Worm (Caenorhabditis elegans) whole organism, L2 larva: Measurements from ENCODE around the gene W09D6.1.

Experiments
- C34F6.9 ChIP-seq: fragments of 150-350 bp; optimal IDR thresholded peaks from 2 replicates; lab custom pipeline; 2014; ENCODE audit warnings: missing biosample characterization, missing genetic modification characterization
- F13H6.1 ChIP-seq: sonication (generic microtip); optimal IDR thresholded peaks from 2 replicates; lab custom pipeline; 2016; ENCODE audit warnings: missing genetic modification characterization, missing compliant biosample characterization
- R02D3.7 ChIP-seq: fragments of 150-350 bp; optimal IDR thresholded peaks from 2 replicates; lab custom pipeline; 2014; ENCODE audit warnings: missing biosample characterization, missing genetic modification characterization
- Y55F3AM.14 ChIP-seq: fragments of 200-800 bp; sonication (Bioruptor generic); optimal IDR thresholded peaks from 2 replicates; lab custom pipeline; 2018; ENCODE audit warnings: mild to moderate bottlenecking, missing genetic modification characterization, missing compliant biosample characterization
- ZK546.5 ChIP-seq: sonication (generic microtip); optimal IDR thresholded peaks from 2 replicates; lab custom pipeline; 2017; ENCODE audit warnings: missing biosample characterization, missing genetic modification characterization
- aly-2 ChIP-seq: fragments of 150-350 bp; optimal IDR thresholded peaks from 2 replicates; lab custom pipeline; 2014; ENCODE audit warnings: missing biosample characterization, missing genetic modification characterization
- ama-1 ChIP-seq: fragments of 150-350 bp; optimal IDR thresholded peaks from 2 replicates; lab custom pipeline; 2018; ENCODE audit warnings: inconsistent platforms
- blmp-1 ChIP-seq: sonication (generic microtip); optimal IDR thresholded peaks from 2 replicates; lab custom pipeline; 2017; ENCODE audit warnings: missing genetic modification characterization, mild to moderate bottlenecking, missing compliant biosample characterization, antibody characterized with exemption, moderate library complexity; ENCODE audit not compliant: insufficient read depth
- crh-2 ChIP-seq: sonication (generic microtip); optimal IDR thresholded peaks from 2 replicates; lab custom pipeline; 2017; ENCODE audit warnings: missing biosample characterization, missing genetic modification characterization
- dmd-4 ChIP-seq: sonication (generic microtip); optimal IDR thresholded peaks from 2 replicates; lab custom pipeline; 2017; ENCODE audit warnings: missing biosample characterization, missing genetic modification characterization
- egl-27 ChIP-seq: sonication (generic microtip); optimal IDR thresholded peaks from 3 replicates; lab custom pipeline; 2017; ENCODE audit warnings: missing biosample characterization, missing genetic modification reagents, missing genetic modification characterization
- elt-1 ChIP-seq: fragments of 150-350 bp; optimal IDR thresholded peaks from 2 replicates; lab custom pipeline; 2014; ENCODE audit warnings: missing biosample characterization, missing genetic modification characterization
- elt-3 ChIP-seq: sonication (generic microtip); optimal IDR thresholded peaks from 2 replicates; lab custom pipeline; 2017; ENCODE audit warnings: missing biosample characterization, missing genetic modification characterization
- fos-1 ChIP-seq: fragments of 150-350 bp; optimal IDR thresholded peaks from 2 replicates; lab custom pipeline; 2014; ENCODE audit warnings: missing biosample characterization, missing genetic modification characterization
- gmeb-1 ChIP-seq: fragments of 150-350 bp; optimal IDR thresholded peaks from 2 replicates; lab custom pipeline; 2014; ENCODE audit warnings: missing biosample characterization, missing genetic modification characterization
- lin-11 ChIP-seq: fragments of 150-350 bp; sonication (generic microtip); optimal IDR thresholded peaks from 2 replicates; lab custom pipeline; 2014; ENCODE audit warnings: missing biosample characterization, missing genetic modification characterization, inconsistent platforms, mixed read lengths
- lin-13 ChIP-seq: fragments of 150-350 bp; optimal IDR thresholded peaks from 2 replicates; lab custom pipeline; 2014; ENCODE audit warnings: missing biosample characterization, missing genetic modification reagents, missing genetic modification characterization
- lsy-2 ChIP-seq, 2 experiments: fragments of 150-350 bp in 1 of 2; sonication (generic microtip) in 1 of 2; optimal IDR thresholded peaks; 2 replicates each; lab custom pipeline; 2014 to 2017; ENCODE audit warnings: missing biosample characterization in 2 of 2, missing genetic modification characterization in 2 of 2
- mab-5 ChIP-seq: fragments of 150-350 bp; optimal IDR thresholded peaks from 2 replicates; lab custom pipeline; 2014; ENCODE audit warnings: missing biosample characterization, missing genetic modification characterization
- mbf-1 ChIP-seq: sonication (generic microtip); optimal IDR thresholded peaks from 2 replicates; lab custom pipeline; 2017; ENCODE audit warnings: missing biosample characterization, missing genetic modification characterization
- mdl-1 ChIP-seq, 2 experiments: fragments of 150-350 bp in 1 of 2; sonication (generic microtip) in 1 of 2; optimal IDR thresholded peaks; 2 replicates each; lab custom pipeline; 2017; ENCODE audit warnings: missing biosample characterization in 2 of 2, missing genetic modification characterization in 2 of 2
- nhr-10 ChIP-seq: sonication (generic microtip); optimal IDR thresholded peaks from 2 replicates; lab custom pipeline; 2017; ENCODE audit warnings: missing biosample characterization, missing genetic modification characterization
- nhr-12 ChIP-seq: fragments of 150-350 bp; optimal IDR thresholded peaks from 2 replicates; lab custom pipeline; 2014; ENCODE audit warnings: missing biosample characterization, missing genetic modification characterization
- nhr-129 ChIP-seq: fragments of 150-350 bp; optimal IDR thresholded peaks from 2 replicates; lab custom pipeline; 2014; ENCODE audit warnings: missing biosample characterization, missing genetic modification characterization
- nhr-21 ChIP-seq: fragments of 150-350 bp; optimal IDR thresholded peaks from 2 replicates; lab custom pipeline; 2014; ENCODE audit warnings: missing biosample characterization, missing genetic modification characterization
- nhr-23 ChIP-seq: fragments of 150-350 bp; optimal IDR thresholded peaks from 2 replicates; lab custom pipeline; 2014; ENCODE audit warnings: missing biosample characterization, missing genetic modification reagents, missing genetic modification characterization
- nhr-237 ChIP-seq: fragments of 150-350 bp; optimal IDR thresholded peaks from 2 replicates; lab custom pipeline; 2014; ENCODE audit warnings: missing biosample characterization, missing genetic modification characterization
- nhr-25 ChIP-seq: fragments of 150-350 bp; sonication (generic microtip); optimal IDR thresholded peaks from 3 replicates; lab custom pipeline; 2014; ENCODE audit warnings: missing biosample characterization, missing genetic modification characterization
- nhr-6 ChIP-seq: fragments of 150-350 bp; optimal IDR thresholded peaks from 2 replicates; lab custom pipeline; 2014; ENCODE audit warnings: missing biosample characterization, missing genetic modification characterization
- nhr-77 ChIP-seq: fragments of 150-350 bp; optimal IDR thresholded peaks from 2 replicates; lab custom pipeline; 2014; ENCODE audit warnings: missing biosample characterization, missing genetic modification characterization
- peb-1 ChIP-seq: fragments of 150-350 bp; optimal IDR thresholded peaks from 2 replicates; lab custom pipeline; 2014; ENCODE audit warnings: missing biosample characterization, missing genetic modification characterization
- sem-4 ChIP-seq: fragments of 150-350 bp; optimal IDR thresholded peaks from 2 replicates; lab custom pipeline; 2014; ENCODE audit warnings: missing biosample characterization, missing genetic modification reagents, missing genetic modification characterization
- skn-1 ChIP-seq: sonication (generic microtip); optimal IDR thresholded peaks from 2 replicates; lab custom pipeline; 2017; ENCODE audit warnings: missing biosample characterization, missing genetic modification characterization
- sma-3 ChIP-seq: sonication (generic microtip); optimal IDR thresholded peaks from 2 replicates; lab custom pipeline; 2016; ENCODE audit warnings: missing genetic modification reagents, missing genetic modification characterization, missing compliant biosample characterization
- sma-9 ChIP-seq, 2 experiments: fragments of 150-350 bp in 1 of 2; sonication (generic microtip) in 1 of 2; optimal IDR thresholded peaks; 2 replicates each; lab custom pipeline; 2014 to 2016; ENCODE audit warnings: missing genetic modification characterization in 2 of 2, mild to moderate bottlenecking in 1 of 2, missing biosample characterization in 1 of 2, missing compliant biosample characterization in 1 of 2, missing genetic modification reagents in 1 of 2, moderate library complexity in 1 of 2
- snpc-4 ChIP-seq: fragments of 150-350 bp; optimal IDR thresholded peaks from 2 replicates; lab custom pipeline; 2014; ENCODE audit warnings: missing biosample characterization, missing genetic modification characterization
- unc-55 ChIP-seq: fragments of 150-350 bp; sonication (generic microtip); optimal IDR thresholded peaks from 3 replicates; lab custom pipeline; 2014; ENCODE audit warnings: missing biosample characterization, missing genetic modification reagents, missing genetic modification characterization
- zag-1 ChIP-seq: fragments of 150-350 bp; optimal IDR thresholded peaks from 2 replicates; lab custom pipeline; 2014; ENCODE audit warnings: missing biosample characterization, missing genetic modification characterization

The W09D6.1 gene

ce11 chrIII:11107327-11107726 is 38.7 kb downstream of the W09D6.1 start:
- TF ChIP-seq zag-1 (tag; lab: Kevin White, UChicago) (no peak), nhr-10 (no peak), C34F6.9 (tag; lab: Kevin White, UChicago) (no peak), nhr-77 (tag; lab: Kevin White, UChicago) (no peak)

ce11 chrIII:11110756-11111155 is 42.1 kb downstream of the W09D6.1 start:
- peak in 1 of 2 experiments; percentile 18 for TF ChIP-seq mdl-1 (tag; optimal IDR thresholded peaks at IDR 0.05; lab: Kevin White, UChicago)
- TF ChIP-seq dmd-4, result no peak
- TF ChIP-seq peb-1 (tag; lab: Kevin White, UChicago), result no peak
- TF ChIP-seq crh-2 (tag; lab: Kevin White, UChicago), result peak; percentile 14
- TF ChIP-seq R02D3.7 (tag; lab: Kevin White, UChicago), result no peak
- no peak for TF ChIP-seq nhr-237 (tag; lab: Kevin White, UChicago)
- no peak for TF ChIP-seq sma-9 (GFP tag; optimal IDR thresholded peaks at IDR 0.05; lab: Kevin White, UChicago)
- no peak for TF ChIP-seq sma-9 (tag; optimal IDR thresholded peaks at IDR 0.05; lab: Kevin White, UChicago)
- peak; percentile 75 for TF ChIP-seq lin-13 (GFP tag; lab: Kevin White, UChicago)
- peak; percentile 83 for TF ChIP-seq gmeb-1
- peak; percentile 61 for TF ChIP-seq nhr-25 (tag; lab: Kevin White, UChicago)
- peak; percentile 53 for TF ChIP-seq F13H6.1 (tag; lab: Kevin White, UChicago)
- no peak for TF ChIP-seq nhr-6
- peak; percentile 20 for TF ChIP-seq C34F6.9 (tag; lab: Kevin White, UChicago)
- peak; percentile 77 to 82 for TF ChIP-seq lsy-2 (tag; optimal IDR thresholded peaks at IDR 0.05; lab: Kevin White, UChicago)
- no peak for TF ChIP-seq fos-1
- no peak for TF ChIP-seq elt-1 (tag; lab: Kevin White, UChicago)
- peak; percentile 8 for TF ChIP-seq lin-11 (tag; lab: Kevin White, UChicago)
- no peak for TF ChIP-seq blmp-1 (tag; lab: Kevin White, UChicago)
- TF ChIP-seq nhr-129, result peak; percentile 22
- TF ChIP-seq nhr-10, result no peak
- peak; percentile 11 for TF ChIP-seq mab-5
- peak; percentile 82 for TF ChIP-seq sma-3 (GFP tag; lab: Kevin White, UChicago)
- TF ChIP-seq nhr-12 (tag; lab: Kevin White, UChicago), result no peak
- TF ChIP-seq Y55F3AM.14 (GFP tag; lab: Kevin White, UChicago), result no peak
- TF ChIP-seq unc-55, result peak; percentile 69
- peak; percentile 19 for TF ChIP-seq nhr-21
- TF ChIP-seq egl-27 (tag; lab: Kevin White, UChicago), result peak; percentile 64
- no peak for TF ChIP-seq snpc-4 (tag; lab: Kevin White, UChicago)
- TF ChIP-seq mbf-1 (tag; lab: Kevin White, UChicago), result no peak
- TF ChIP-seq ama-1 (lab: Kevin White, UChicago), result no peak
- TF ChIP-seq aly-2 (tag; lab: Kevin White, UChicago), result no peak
- TF ChIP-seq nhr-23 (tag; lab: Kevin White, UChicago), result no peak

- TF ChIP-seq unc-55, result peak; percentile 43
- TF ChIP-seq zag-1 (tag; lab: Kevin White, UChicago), result no peak
- TF ChIP-seq skn-1, result no peak
- TF ChIP-seq gmeb-1, result peak; percentile 50
- TF ChIP-seq fos-1, result peak; percentile 17
- TF ChIP-seq lsy-2 (tag; optimal IDR thresholded peaks at IDR 0.05; lab: Kevin White, UChicago), result peak in 1 of 2 experiments; percentile 30
- peak; percentile 9 for TF ChIP-seq C34F6.9 (tag; lab: Kevin White, UChicago)
- peak; percentile 37 for TF ChIP-seq sma-3 (GFP tag; lab: Kevin White, UChicago)
- TF ChIP-seq F13H6.1 (tag; lab: Kevin White, UChicago), result peak; percentile 32
- TF ChIP-seq mdl-1 (tag; optimal IDR thresholded peaks at IDR 0.05; lab: Kevin White, UChicago), result no peak
- TF ChIP-seq nhr-129, result peak; percentile 3
These were observed 44.1 kb downstream of the W09D6.1 start for ce11 chrIII:11112718-11113117.

DNA sequence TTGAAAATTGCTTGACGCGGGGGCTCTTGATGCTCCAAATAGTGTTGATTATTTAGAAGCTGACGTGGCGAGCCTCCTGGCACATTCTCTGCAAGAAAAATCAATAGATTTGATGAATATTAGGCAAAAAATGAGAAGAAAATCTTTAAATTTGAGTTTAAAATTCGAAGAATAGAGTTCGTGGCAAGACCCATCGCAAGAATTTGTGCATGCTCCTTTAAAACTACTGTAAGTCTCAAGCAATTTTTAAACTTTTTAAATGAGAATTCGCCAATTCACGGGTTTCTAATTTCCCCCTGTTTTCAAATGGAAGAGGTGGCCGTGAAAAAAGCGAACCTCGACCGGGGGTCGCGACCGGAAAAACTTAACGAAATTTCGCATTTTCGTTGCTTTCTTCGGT is 45.2 kb downstream of the W09D6.1 start:
- TF ChIP-seq elt-3 (tag; lab: Kevin White, UChicago) (no peak), unc-55 (no peak), sma-3 (GFP tag; lab: Kevin White, UChicago) (no peak), nhr-25 (tag; lab: Kevin White, UChicago) (no peak), ama-1 (lab: Kevin White, UChicago) (no peak), nhr-129 (no peak), ZK546.5 (tag; lab: Kevin White, UChicago) (no peak), mdl-1 (tag; optimal IDR thresholded peaks at IDR 0.05; lab: Kevin White, UChicago) (no peak), sem-4 (no peak)
